Fruit fly (Drosophila melanogaster) whole organism, prepupa: ENCODE results near the gene CG31360.
A peak's percentile ranks its signal among the peaks of the same experiment; 100 is the strongest.

ENCODE experiments used
- Blimp-1 ChIP-seq: fragments of 200-800 bp; sonication (Bioruptor generic); optimal IDR thresholded peaks from 3 replicates; lab custom pipeline; 2017; ENCODE audit warnings: missing biosample characterization, missing genetic modification characterization, mild to moderate bottlenecking, moderate library complexity, missing genetic modification reagents
- CG11294 ChIP-seq: fragments of 200-800 bp; sonication (Bioruptor generic); IDR thresholded peaks from 2 replicates; pipeline ENCODE4 v1.3.6; 2022; ENCODE audit warnings: missing biosample characterization, missing genetic modification characterization
- CG11762 ChIP-seq: fragments of 200-800 bp; sonication (Bioruptor generic); optimal IDR thresholded peaks from 3 replicates; lab custom pipeline; 2016; ENCODE audit warnings: missing biosample characterization, missing genetic modification characterization; ENCODE audit not compliant: insufficient read depth
- CG15336 ChIP-seq: fragments of 200-800 bp; sonication (Bioruptor generic); IDR thresholded peaks from 2 replicates; pipeline ENCODE4 v1.3.6; 2022; ENCODE audit warnings: missing biosample characterization, missing genetic modification characterization
- CG3032 ChIP-seq: fragments of 200-800 bp; optimal IDR thresholded peaks from 2 replicates; lab custom pipeline; 2019; ENCODE audit warnings: missing biosample characterization, mild to moderate bottlenecking, missing genetic modification characterization, moderate library complexity
- CG32006 ChIP-seq: fragments of 200-800 bp; sonication (Bioruptor generic); optimal IDR thresholded peaks from 3 replicates; lab custom pipeline; 2017; ENCODE audit warnings: missing biosample characterization, mild to moderate bottlenecking, missing genetic modification characterization
- CG34406 ChIP-seq: fragments of 200-800 bp; sonication (Bioruptor generic); optimal IDR thresholded peaks from 3 replicates; lab custom pipeline; 2016; ENCODE audit warnings: missing biosample characterization, missing genetic modification characterization
- CG3919 ChIP-seq: fragments of 200-800 bp; sonication (Bioruptor generic); optimal IDR thresholded peaks from 3 replicates; lab custom pipeline; 2016; ENCODE audit warnings: missing biosample characterization, missing genetic modification characterization
- CG4318 ChIP-seq: fragments of 200-800 bp; sonication (Bioruptor generic); optimal IDR thresholded peaks from 3 replicates; lab custom pipeline; 2017; ENCODE audit warnings: missing biosample characterization, mild to moderate bottlenecking, missing genetic modification characterization
- CG6276 ChIP-seq: fragments of 200-800 bp; sonication (Bioruptor generic); optimal IDR thresholded peaks from 2 replicates; lab custom pipeline; 2017; ENCODE audit warnings: missing biosample characterization, mild to moderate bottlenecking, missing genetic modification characterization
- CG6808 ChIP-seq: fragments of 200-800 bp; sonication (Bioruptor generic); optimal IDR thresholded peaks from 3 replicates; lab custom pipeline; 2017; ENCODE audit warnings: missing biosample characterization, missing genetic modification characterization, mild to moderate bottlenecking, moderate library complexity, missing genetic modification reagents
- CG6854 ChIP-seq: fragments of 200-800 bp; sonication (Bioruptor generic); optimal IDR thresholded peaks from 2 replicates; lab custom pipeline; 2017; ENCODE audit warnings: missing biosample characterization, mild to moderate bottlenecking, missing genetic modification characterization
- CG7368 ChIP-seq: fragments of 200-800 bp; sonication (Bioruptor generic); optimal IDR thresholded peaks from 3 replicates; lab custom pipeline; 2016; ENCODE audit warnings: missing biosample characterization, missing genetic modification characterization
- CG8119 ChIP-seq: fragments of 200-800 bp; sonication (Bioruptor generic); IDR thresholded peaks from 3 replicates; pipeline ENCODE4 v1.3.6; 2022; ENCODE audit warnings: missing biosample characterization, missing genetic modification characterization
- CG8319 ChIP-seq: fragments of 200-800 bp; sonication (Bioruptor generic); optimal IDR thresholded peaks from 3 replicates; lab custom pipeline; 2016; ENCODE audit warnings: missing biosample characterization, missing genetic modification characterization
- CG9139 ChIP-seq: fragments of 200-800 bp; sonication (Bioruptor generic); optimal IDR thresholded peaks from 3 replicates; lab custom pipeline; 2017; ENCODE audit warnings: missing biosample characterization, mild to moderate bottlenecking, missing genetic modification characterization
- Ets21C ChIP-seq: fragments of 200-800 bp; sonication (Bioruptor generic); optimal IDR thresholded peaks from 3 replicates; lab custom pipeline; 2016; ENCODE audit warnings: missing biosample characterization, missing genetic modification characterization
- Gug ChIP-seq: fragments of 200-800 bp; sonication (Bioruptor generic); IDR thresholded peaks from 2 replicates; pipeline ENCODE4 v1.3.6; 2022; ENCODE audit warnings: missing biosample characterization, missing genetic modification characterization
- Hr39 ChIP-seq: fragments of 200-800 bp; sonication (Bioruptor generic); optimal IDR thresholded peaks from 2 replicates; lab custom pipeline; 2016; ENCODE audit warnings: missing biosample characterization, missing genetic modification characterization
- Hr4 ChIP-seq: fragments of 200-800 bp; sonication (Bioruptor generic); optimal IDR thresholded peaks from 3 replicates; lab custom pipeline; 2016; ENCODE audit warnings: missing biosample characterization, missing genetic modification characterization
- Sox102F ChIP-seq: fragments of 200-800 bp; sonication (Bioruptor generic); optimal IDR thresholded peaks from 2 replicates; lab custom pipeline; 2016; ENCODE audit warnings: missing biosample characterization, mild to moderate bottlenecking, missing genetic modification characterization
- Sox14 ChIP-seq: fragments of 200-800 bp; sonication (Bioruptor generic); optimal IDR thresholded peaks from 3 replicates; lab custom pipeline; 2016; ENCODE audit warnings: missing biosample characterization, missing genetic modification characterization
- Sox15 ChIP-seq: fragments of 200-800 bp; sonication (Bioruptor generic); optimal IDR thresholded peaks from 3 replicates; lab custom pipeline; 2016; ENCODE audit warnings: missing biosample characterization, missing genetic modification characterization
- acj6 ChIP-seq: fragments of 200-800 bp; sonication (Bioruptor generic); optimal IDR thresholded peaks from 3 replicates; lab custom pipeline; 2016; ENCODE audit warnings: missing biosample characterization, missing genetic modification characterization
- cyc ChIP-seq: fragments of 200-800 bp; sonication (Bioruptor generic); optimal IDR thresholded peaks from 3 replicates; lab custom pipeline; 2016; ENCODE audit warnings: missing biosample characterization, missing genetic modification characterization
- dac ChIP-seq: fragments of 200-800 bp; sonication (Bioruptor generic); optimal IDR thresholded peaks from 2 replicates; lab custom pipeline; 2017; ENCODE audit warnings: missing biosample characterization, mild to moderate bottlenecking, missing genetic modification characterization
- esn ChIP-seq: fragments of 200-800 bp; sonication (Bioruptor generic); optimal IDR thresholded peaks from 2 replicates; lab custom pipeline; 2016; ENCODE audit warnings: missing biosample characterization, mild to moderate bottlenecking, missing genetic modification characterization, moderate library complexity
- fd59A ChIP-seq: fragments of 200-800 bp; sonication (Bioruptor generic); optimal IDR thresholded peaks from 2 replicates; lab custom pipeline; 2017; ENCODE audit warnings: missing biosample characterization, mild to moderate bottlenecking, missing genetic modification characterization, missing genetic modification reagents
- fd85E ChIP-seq: fragments of 200-800 bp; sonication (Bioruptor generic); optimal IDR thresholded peaks from 3 replicates; lab custom pipeline; 2016; ENCODE audit warnings: missing biosample characterization, missing genetic modification characterization
- spab ChIP-seq: fragments of 200-800 bp; sonication (Bioruptor generic); optimal IDR thresholded peaks from 2 replicates; lab custom pipeline; 2017; ENCODE audit warnings: missing biosample characterization, mild to moderate bottlenecking, missing genetic modification characterization, missing genetic modification reagents
- ss ChIP-seq, 2 experiments: fragments of 200-800 bp; sonication (Bioruptor generic); optimal IDR thresholded peaks; 2 replicates in 1 of 2; 3 replicates in 1 of 2; lab custom pipeline; 2017 to 2018; ENCODE audit warnings: mild to moderate bottlenecking in 2 of 2, missing biosample characterization in 2 of 2, missing genetic modification characterization in 2 of 2, moderate library complexity in 1 of 2
- svp ChIP-seq: fragments of 200-800 bp; sonication (Bioruptor generic); peaks from one replicate; lab custom pipeline; 2016; ENCODE audit warnings: missing biosample characterization, missing genetic modification characterization
- topi ChIP-seq: fragments of 200-800 bp; sonication (Bioruptor generic); optimal IDR thresholded peaks from 3 replicates; lab custom pipeline; 2016; ENCODE audit warnings: missing biosample characterization, missing genetic modification characterization

Gene CG31360

DNA sequence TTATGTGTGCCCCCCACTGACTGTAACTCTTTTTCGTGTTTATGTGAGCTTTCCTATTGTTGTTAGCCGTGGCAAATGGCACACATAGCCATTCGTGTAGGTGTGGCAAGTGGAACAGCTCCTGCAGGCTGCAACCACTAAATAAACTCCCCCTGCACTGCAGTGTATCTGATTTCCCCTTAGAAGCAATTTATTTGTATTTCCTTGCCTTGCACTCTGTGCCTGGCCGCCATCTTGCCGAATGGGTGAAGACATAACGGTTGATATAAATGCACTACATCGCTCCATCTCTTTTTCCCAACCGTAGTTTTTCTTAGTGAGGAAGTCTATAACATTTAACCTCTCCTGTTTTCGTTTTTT, 18.1 kb upstream of the CG31360 start:
- no peak for TF ChIP-seq fd59A (GFP tag; lab: Kevin White, UChicago)
- no peak for TF ChIP-seq CG8319 (GFP tag; lab: Kevin White, UChicago)
- no peak for TF ChIP-seq CG3919 (GFP tag; lab: Kevin White, UChicago)
- no peak for TF ChIP-seq CG11762 (GFP tag; lab: Kevin White, UChicago)
- TF ChIP-seq topi = no peak
- TF ChIP-seq CG32006 = no peak
- TF ChIP-seq esn (GFP tag; lab: Kevin White, UChicago) = no peak
- no peak for TF ChIP-seq Blimp-1 (GFP tag; lab: Kevin White, UChicago)
- TF ChIP-seq acj6 (GFP tag; lab: Kevin White, UChicago) = no peak
- TF ChIP-seq CG3032 (tag; lab: Kevin White, UChicago) = no peak
- TF ChIP-seq Sox14 (GFP tag; lab: Kevin White, UChicago) = no peak
- no peak for TF ChIP-seq CG4318 (GFP tag; lab: Kevin White, UChicago)
- no peak for TF ChIP-seq CG11294 (GFP tag; lab: Robert Waterston, UW)
- TF ChIP-seq CG6276 (GFP tag; lab: Kevin White, UChicago) = no peak

DNA sequence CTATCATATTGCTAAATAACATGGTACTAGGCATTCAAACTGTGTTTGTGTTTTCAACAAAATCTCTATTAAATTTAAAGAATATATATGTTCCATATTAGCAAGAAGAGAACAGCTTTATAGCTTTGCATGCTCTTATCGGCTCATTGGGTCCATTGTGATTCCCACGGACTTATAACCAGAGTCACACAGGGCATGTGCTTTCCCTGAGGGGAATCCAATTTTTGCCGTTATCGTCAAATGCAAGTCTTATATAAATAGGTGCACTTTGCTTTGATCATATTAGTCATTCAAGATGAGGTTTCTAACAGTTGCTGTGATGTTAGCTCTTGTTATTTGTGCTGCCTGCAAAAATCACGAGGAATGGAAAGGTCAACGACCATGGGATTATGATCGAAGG, 17.6 kb upstream of the CG31360 start, which contains the start of gene CG45045:
TSS of gene CG45045 (plus strand) at position 294 of the 400 bp plus-strand sequence.
- TF ChIP-seq Sox15 = no peak
- TF ChIP-seq Ets21C (GFP tag; lab: Kevin White, UChicago) = no peak
- no peak for TF ChIP-seq Gug (GFP tag; lab: Robert Waterston, UW)
- TF ChIP-seq svp (GFP tag; lab: Kevin White, UChicago) = peak; percentile 92
- TF ChIP-seq cyc (GFP tag; lab: Kevin White, UChicago) = no peak
- no peak for TF ChIP-seq CG6854 (GFP tag; lab: Kevin White, UChicago)
- TF ChIP-seq CG4318 (GFP tag; lab: Kevin White, UChicago) = no peak
- TF ChIP-seq CG7368 = no peak

DNA sequence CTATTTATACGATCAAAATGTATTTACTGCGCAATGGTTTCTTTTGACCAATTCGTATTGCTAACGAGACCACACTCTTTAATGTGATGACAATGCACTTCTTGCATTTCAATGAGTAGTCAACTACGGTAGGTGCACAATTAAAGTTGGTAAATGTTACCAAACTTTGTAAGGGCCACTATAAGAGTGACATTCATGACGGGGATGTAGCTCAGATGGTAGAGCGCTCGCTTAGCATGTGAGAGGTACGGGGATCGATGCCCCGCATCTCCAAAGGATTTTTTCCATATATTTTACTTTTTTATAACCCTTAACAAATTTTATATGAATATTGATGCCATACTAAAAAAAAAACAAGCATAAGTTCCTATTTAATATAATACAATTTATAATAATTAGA, 16.9 kb upstream of the CG31360 start:
- TF ChIP-seq CG6808 = no peak
- no peak for TF ChIP-seq CG9139
- TF ChIP-seq CG15336 (GFP tag; lab: Robert Waterston, UW) = no peak
- TF ChIP-seq ss (GFP tag; optimal IDR thresholded peaks at IDR 0.05; lab: Kevin White, UChicago) = no peak
- TF ChIP-seq dac (GFP tag; lab: Kevin White, UChicago) = no peak
- no peak for TF ChIP-seq Hr4 (GFP tag; lab: Kevin White, UChicago)
- TF ChIP-seq CG3032 (tag; lab: Kevin White, UChicago) = no peak
- TF ChIP-seq fd59A (GFP tag; lab: Kevin White, UChicago) = no peak
- TF ChIP-seq CG3919 (GFP tag; lab: Kevin White, UChicago) = no peak
- no peak for TF ChIP-seq esn (GFP tag; lab: Kevin White, UChicago)
- TF ChIP-seq fd85E = no peak
- TF ChIP-seq CG8119 (GFP tag; lab: Robert Waterston, UW) = no peak

DNA sequence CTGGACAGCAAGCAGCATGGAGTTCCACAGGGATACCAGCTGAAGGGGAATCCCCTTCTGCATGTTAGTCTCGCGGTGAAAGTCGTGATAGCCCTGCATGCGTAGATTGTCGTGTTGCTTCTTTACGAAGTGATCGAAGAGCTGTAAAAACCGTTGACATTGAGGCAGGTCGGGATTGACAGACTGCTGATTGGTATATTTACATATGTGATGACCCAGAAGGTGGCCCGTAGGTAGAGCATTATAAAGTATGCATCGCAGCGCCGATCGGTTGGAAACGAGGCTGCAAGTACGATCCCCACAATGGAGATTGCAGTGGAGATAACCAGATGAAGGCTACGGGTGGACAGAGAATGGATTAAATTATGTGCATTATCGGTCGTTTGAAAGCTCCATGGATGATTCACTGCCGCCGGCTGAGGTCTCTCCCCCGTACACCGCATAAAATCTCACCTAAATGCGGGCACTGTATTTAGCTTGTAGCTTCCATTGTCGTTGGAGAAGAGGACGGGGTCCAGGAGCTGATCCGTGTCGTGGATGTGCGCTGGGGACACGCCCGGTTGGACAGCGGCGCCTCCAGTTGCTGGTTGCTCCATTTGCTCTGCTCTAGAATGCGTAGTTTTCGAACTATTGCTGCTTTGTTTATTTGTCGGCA, 14.6 kb upstream of the CG31360 start:
- TF ChIP-seq Sox102F (GFP tag; lab: Kevin White, UChicago) (no peak), svp (GFP tag; lab: Kevin White, UChicago) (peak; percentile 97), CG34406 (GFP tag; lab: Kevin White, UChicago) (no peak), fd85E (no peak), spab (GFP tag; lab: Kevin White, UChicago) (no peak), Hr39 (GFP tag; lab: Kevin White, UChicago) (no peak), Gug (GFP tag; lab: Robert Waterston, UW) (no peak)
